Worm (Caenorhabditis elegans) whole organism, L2 larva: ENCODE measurements around the gene gcy-29.

Experiments
- elt-3 ChIP-seq: sonication (generic microtip); optimal IDR thresholded peaks from 2 replicates; lab custom pipeline; 2017; ENCODE audit warnings: missing biosample characterization, missing genetic modification characterization
- lin-11 ChIP-seq: fragments of 150-350 bp; sonication (generic microtip); optimal IDR thresholded peaks from 2 replicates; lab custom pipeline; 2014; ENCODE audit warnings: missing biosample characterization, missing genetic modification characterization, inconsistent platforms, mixed read lengths
- lin-39 ChIP-seq: fragments of 150-350 bp; optimal IDR thresholded peaks from 2 replicates; lab custom pipeline; 2014; ENCODE audit warnings: missing biosample characterization, missing genetic modification reagents, missing genetic modification characterization
- nhr-237 ChIP-seq: fragments of 150-350 bp; optimal IDR thresholded peaks from 2 replicates; lab custom pipeline; 2014; ENCODE audit warnings: missing biosample characterization, missing genetic modification characterization

ce11 chrII:14496809-14497208 lies 51.8 kb downstream of the gcy-29 start:
- TF ChIP-seq nhr-237 (tag; lab: Kevin White, UChicago) (no peak), lin-39 (no peak), elt-3 (tag; lab: Kevin White, UChicago) (no peak), lin-11 (tag; lab: Kevin White, UChicago) (peak; percentile 46)
